Worm (Caenorhabditis elegans): ENCODE results near the gene vamp-7.

DNA sequence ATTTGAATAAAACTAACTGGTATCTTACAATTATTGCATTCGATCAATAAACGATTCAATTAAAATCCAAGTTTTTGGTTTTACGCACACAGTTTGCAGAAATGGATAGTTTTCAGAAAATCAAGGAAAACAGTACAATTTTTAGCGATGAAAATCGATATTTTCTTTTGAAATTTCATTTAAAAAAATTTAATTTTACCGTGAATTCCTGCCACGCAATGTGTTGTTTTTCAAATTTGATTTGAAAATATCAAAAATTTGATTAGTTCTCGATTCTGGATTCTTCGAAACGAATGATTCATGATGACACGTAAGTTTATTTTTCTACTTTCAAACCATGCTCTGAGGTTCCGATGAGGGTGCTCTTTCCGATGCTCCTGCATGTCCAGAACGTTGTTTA, 45.8 kb upstream of the vamp-7 start, which contains the start of gene Y69A2AR.50:
- no peak for TF ChIP-seq B0310.2 (tag; optimal IDR thresholded peaks at IDR 0.05)
- TF ChIP-seq aly-1 (tag; optimal IDR thresholded peaks at IDR 0.05), result no peak
- no peak for TF ChIP-seq ama-1 (optimal IDR thresholded peaks at IDR 0.05)
